Worm (Caenorhabditis elegans) whole organism, L4 larva: ENCODE data around the gene F41G4.7.

Experiments
- T26A8.4 ChIP-seq: fragments of 200-800 bp; sonication (Bioruptor generic); IDR thresholded peaks from 2 replicates; pipeline ENCODE4 v1.3.6; 2022; ENCODE audit warnings: missing genetic modification characterization, missing compliant biosample characterization
- Y75B8A.6 ChIP-seq: fragments of 200-800 bp; sonication (Bioruptor generic); IDR thresholded peaks from 2 replicates; pipeline ENCODE4 v1.3.6; 2022; ENCODE audit warnings: missing genetic modification reagents, missing genetic modification characterization, missing compliant biosample characterization
- ZK337.2 ChIP-seq: fragments of 200-800 bp; sonication (Bioruptor generic); IDR thresholded peaks from 2 replicates; pipeline ENCODE4 v1.3.6; 2022; ENCODE audit warnings: missing genetic modification reagents, missing genetic modification characterization, missing compliant biosample characterization
- aha-1 ChIP-seq: fragments of 150-350 bp; peaks from one replicate; lab custom pipeline; 2014; ENCODE audit warnings: missing biosample characterization, missing genetic modification characterization
- arid-1 ChIP-seq: fragments of 200-800 bp; sonication (Bioruptor generic); conservative IDR thresholded peaks from 2 replicates; pipeline ENCODE4 v1.3.6; 2022; ENCODE audit warnings: missing genetic modification reagents, missing genetic modification characterization, missing compliant biosample characterization
- attf-4 ChIP-seq: sonication (generic microtip); optimal IDR thresholded peaks from 3 replicates; lab custom pipeline; 2017; ENCODE audit warnings: missing biosample characterization, missing genetic modification characterization
- ceh-32 ChIP-seq: sonication (generic microtip); optimal IDR thresholded peaks from 2 replicates; lab custom pipeline; 2016; ENCODE audit warnings: mild to moderate bottlenecking, missing genetic modification characterization, missing compliant biosample characterization; ENCODE audit not compliant: poor library complexity
- daf-16 ChIP-seq, 3 experiments: sonication (generic microtip); optimal IDR thresholded peaks; 2 replicates each; lab custom pipeline; 2016 to 2017; ENCODE audit warnings: missing genetic modification characterization in 3 of 3, missing genetic modification reagents in 3 of 3, mild to moderate bottlenecking in 2 of 3, missing compliant biosample characterization in 2 of 3, missing biosample characterization in 1 of 3, moderate library complexity in 1 of 3
- dmd-6 ChIP-seq: fragments of 200-800 bp; sonication (Bioruptor generic); IDR thresholded peaks from 2 replicates; pipeline ENCODE4 v1.3.6; 2022; ENCODE audit warnings: missing genetic modification reagents, missing genetic modification characterization, missing compliant biosample characterization
- fkh-10 ChIP-seq: fragments of 150-350 bp; optimal IDR thresholded peaks from 2 replicates; lab custom pipeline; 2014; ENCODE audit warnings: missing biosample characterization, missing genetic modification reagents, missing genetic modification characterization
- hlh-11 ChIP-seq: fragments of 200-800 bp; sonication (Bioruptor generic); optimal IDR thresholded peaks from 2 replicates; lab custom pipeline; 2018; ENCODE audit warnings: mild to moderate bottlenecking, missing genetic modification characterization, missing compliant biosample characterization
- hlh-30 ChIP-seq: sonication (generic microtip); optimal IDR thresholded peaks from 2 replicates; lab custom pipeline; 2017; ENCODE audit warnings: antibody characterized with exemption, mild to moderate bottlenecking, missing genetic modification characterization, missing compliant biosample characterization; ENCODE audit not compliant: insufficient read depth
- hmg-1.1 ChIP-seq: fragments of 200-800 bp; sonication (Bioruptor generic); IDR thresholded peaks from 2 replicates; pipeline ENCODE4 v1.3.6; 2022; ENCODE audit warnings: missing genetic modification reagents, missing genetic modification characterization, missing compliant biosample characterization
- lin-1 ChIP-seq: fragments of 200-800 bp; sonication (Bioruptor generic); IDR thresholded peaks from 2 replicates; pipeline ENCODE4 v1.3.6; 2022; ENCODE audit warnings: missing genetic modification reagents, missing genetic modification characterization, missing compliant biosample characterization
- lin-15B ChIP-seq: fragments of 150-350 bp; sonication (generic microtip); optimal IDR thresholded peaks from 3 replicates; lab custom pipeline; 2014; ENCODE audit warnings: missing biosample characterization, missing genetic modification characterization
- mdl-1 ChIP-seq, 2 experiments: fragments of 150-350 bp in 1 of 2; sonication (generic microtip) in 1 of 2; optimal IDR thresholded peaks; 2 replicates each; lab custom pipeline; 2014 to 2017; ENCODE audit warnings: missing biosample characterization in 2 of 2, missing genetic modification characterization in 2 of 2
- mdt-29 ChIP-seq: fragments of 200-800 bp; sonication (Bioruptor generic); IDR thresholded peaks from 2 replicates; pipeline ENCODE4 v1.3.6; 2022; ENCODE audit warnings: missing genetic modification reagents, missing genetic modification characterization, missing compliant biosample characterization
- mes-2 ChIP-seq: sonication (generic microtip); optimal IDR thresholded peaks from 2 replicates; lab custom pipeline; 2016; ENCODE audit warnings: missing genotype, mild to moderate bottlenecking, missing genetic modification characterization, missing compliant biosample characterization; ENCODE audit not compliant: poor library complexity, severe bottlenecking
- mxl-3 ChIP-seq: fragments of 200-800 bp; sonication (Bioruptor generic); optimal IDR thresholded peaks from 2 replicates; lab custom pipeline; 2018; ENCODE audit warnings: mild to moderate bottlenecking, missing genetic modification characterization, missing compliant biosample characterization
- nhr-28 ChIP-seq: fragments of 150-350 bp; optimal IDR thresholded peaks from 2 replicates; lab custom pipeline; 2014; ENCODE audit warnings: missing biosample characterization, missing genetic modification characterization
- nhr-6 ChIP-seq: fragments of 150-350 bp; optimal IDR thresholded peaks from 2 replicates; lab custom pipeline; 2014; ENCODE audit warnings: missing biosample characterization, missing genetic modification characterization
- nhr-76 ChIP-seq: fragments of 150-350 bp; optimal IDR thresholded peaks from 2 replicates; lab custom pipeline; 2014; ENCODE audit warnings: missing biosample characterization, missing genetic modification characterization
- nhr-77 ChIP-seq: fragments of 150-350 bp; optimal IDR thresholded peaks from 2 replicates; lab custom pipeline; 2014; ENCODE audit warnings: missing biosample characterization, missing genetic modification characterization
- pqm-1 ChIP-seq: sonication (generic microtip); optimal IDR thresholded peaks from 2 replicates; lab custom pipeline; 2017; ENCODE audit warnings: missing biosample characterization, missing genetic modification characterization
- saeg-2 ChIP-seq: fragments of 200-800 bp; sonication (Bioruptor generic); IDR thresholded peaks from 2 replicates; pipeline ENCODE4 v1.3.6; 2022; ENCODE audit warnings: missing genetic modification reagents, missing genetic modification characterization, missing compliant biosample characterization
- sdz-12 ChIP-seq: fragments of 200-800 bp; sonication (Bioruptor generic); optimal IDR thresholded peaks from 2 replicates; lab custom pipeline; 2018; ENCODE audit warnings: mild to moderate bottlenecking, missing genetic modification characterization, missing compliant biosample characterization
- set-16 ChIP-seq: fragments of 200-800 bp; sonication (Bioruptor generic); IDR thresholded peaks from 2 replicates; pipeline ENCODE4 v1.3.6; 2022; ENCODE audit warnings: missing genetic modification reagents, missing genetic modification characterization, missing compliant biosample characterization
- tag-97 ChIP-seq: fragments of 200-800 bp; sonication (Bioruptor generic); IDR thresholded peaks from 2 replicates; pipeline ENCODE4 v1.3.6; 2022; ENCODE audit warnings: missing genetic modification characterization, missing compliant biosample characterization
- unc-62 ChIP-seq, 3 experiments: fragments of 150-350 bp in 1 of 3; sonication (generic microtip); optimal IDR thresholded peaks in 2 of 3; peaks in 1 of 3; 1 replicate in 1 of 3; 2 replicates in 2 of 3; lab custom pipeline; 2014 to 2017; ENCODE audit warnings: missing biosample characterization in 3 of 3, missing genetic modification characterization in 3 of 3, missing genetic modification reagents in 3 of 3, missing genotype in 1 of 3
- zfp-3 ChIP-seq: fragments of 200-800 bp; sonication (Bioruptor generic); conservative IDR thresholded peaks from 2 replicates; pipeline ENCODE4 v1.3.6; 2022; ENCODE audit warnings: missing genetic modification reagents, missing genetic modification characterization, missing compliant biosample characterization
- ztf-11 ChIP-seq: fragments of 150-350 bp; optimal IDR thresholded peaks from 2 replicates; lab custom pipeline; 2014; ENCODE audit warnings: missing biosample characterization, missing genetic modification characterization

F41G4.7 gene

DNA sequence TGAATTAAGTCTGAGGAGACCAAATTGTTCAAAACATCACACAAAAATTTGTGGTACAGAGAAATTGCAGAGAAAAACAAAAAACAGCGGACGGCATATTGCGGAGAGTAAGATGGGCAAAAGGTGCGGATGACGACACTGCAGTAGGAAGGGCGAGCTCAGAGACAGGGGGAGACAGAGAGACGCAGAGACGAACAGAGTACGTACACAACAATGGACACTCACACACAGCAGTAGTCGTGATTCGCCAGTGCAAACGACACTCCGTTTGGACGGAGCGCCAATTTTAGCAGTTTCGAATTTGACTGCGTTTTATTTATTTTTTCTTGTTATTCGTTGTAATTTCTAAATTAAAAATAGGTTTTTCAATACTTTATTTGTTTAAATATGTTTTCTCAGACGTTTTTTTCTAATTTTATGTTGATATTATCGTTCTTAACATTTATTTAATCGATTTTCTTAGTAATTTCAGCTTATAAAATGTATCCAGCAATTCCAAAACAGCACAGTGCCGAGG lies 36.3 kb upstream of the F41G4.7 start, which contains the start of gene T20F7.1 (continued):
- TF ChIP-seq lin-1 (GFP tag; lab: Robert Waterston, UW): peak; percentile 38; the same call in 1 of the 2 replicates
- TF ChIP-seq daf-16 (GFP tag; optimal IDR thresholded peaks at IDR 0.05; lab: Kevin White, UChicago): peak in 1 of 2 experiments; percentile 87
- peak; percentile 84 for TF ChIP-seq daf-16 (tag; optimal IDR thresholded peaks at IDR 0.05; lab: Kevin White, UChicago)
- TF ChIP-seq fkh-10 (GFP tag; lab: Kevin White, UChicago): no peak
- 0 out of 2 replicates have a peak, but pooled peaks have one; percentile 24 for TF ChIP-seq T26A8.4 (GFP tag; lab: Robert Waterston, UW)
- TF ChIP-seq ztf-11 (tag; lab: Kevin White, UChicago): no peak
- 0 out of 2 replicates have a peak, but pooled peaks have one; percentile 45 for TF ChIP-seq arid-1
- no peak for TF ChIP-seq attf-4 (tag; lab: Kevin White, UChicago)
- TF ChIP-seq set-16 (GFP tag; lab: Robert Waterston, UW): 0 out of 2 replicates have a peak, but pooled peaks have one; percentile 10
- TF ChIP-seq hmg-1.1: peak; percentile 90
- peak; percentile 84 for TF ChIP-seq mes-2 (tag; lab: Kevin White, UChicago)
- TF ChIP-seq aha-1 (tag; lab: Kevin White, UChicago): peak; percentile 82
- peak; percentile 60 for TF ChIP-seq nhr-28 (tag; lab: Kevin White, UChicago)
- TF ChIP-seq nhr-6 (tag; lab: Kevin White, UChicago): peak; percentile 17

DNA sequence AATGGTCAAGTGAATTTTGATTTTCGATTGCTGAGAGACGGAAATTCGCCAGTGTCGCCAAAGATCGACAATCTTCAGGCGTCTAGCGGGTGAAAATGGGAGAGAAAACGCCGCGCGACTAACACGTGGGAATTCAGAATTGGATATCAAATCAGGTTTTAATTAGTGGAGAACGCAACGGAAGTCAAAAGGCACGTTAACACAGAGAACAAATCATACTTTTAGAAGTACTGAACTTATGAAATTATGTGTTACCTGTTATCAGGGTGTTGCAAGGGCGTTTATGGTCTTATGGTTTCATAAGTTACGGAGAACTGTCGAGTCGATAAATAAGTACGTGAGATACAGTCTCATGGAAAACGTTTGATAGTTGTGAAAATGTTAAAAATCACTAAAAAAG lies 35.2 kb upstream of the F41G4.7 start:
- TF ChIP-seq unc-62 (GFP tag; optimal IDR thresholded peaks at IDR 0.05 in 1 of 2; lab: Kevin White, UChicago) (peak in 1 of 2 experiments; percentile 89), unc-62 (tag; optimal IDR thresholded peaks at IDR 0.05; lab: Kevin White, UChicago) (no peak), daf-16 (GFP tag; optimal IDR thresholded peaks at IDR 0.05; lab: Kevin White, UChicago) (no peak), daf-16 (tag; optimal IDR thresholded peaks at IDR 0.05; lab: Kevin White, UChicago) (peak; percentile 82), mxl-3 (GFP tag; lab: Kevin White, UChicago) (peak; percentile 97), pqm-1 (peak; percentile 59), saeg-2 (GFP tag; lab: Robert Waterston, UW) (no peak), dmd-6 (GFP tag; lab: Robert Waterston, UW) (peak; percentile 68), hlh-30 (tag; lab: Kevin White, UChicago) (peak; percentile 73), Y75B8A.6 (GFP tag; lab: Robert Waterston, UW) (no peak), zfp-3 (no peak), ZK337.2 (GFP tag; lab: Robert Waterston, UW) (no peak), mdl-1 (tag; optimal IDR thresholded peaks at IDR 0.05; lab: Kevin White, UChicago) (peak in 1 of 2 experiments; percentile 63), nhr-28 (tag; lab: Kevin White, UChicago) (peak; percentile 71), nhr-77 (tag; lab: Kevin White, UChicago) (peak; percentile 39), mdt-29 (GFP tag; lab: Robert Waterston, UW) (no peak), lin-15B (tag; lab: Kevin White, UChicago) (no peak), hlh-11 (tag; lab: Kevin White, UChicago) (peak; percentile 54)

DNA sequence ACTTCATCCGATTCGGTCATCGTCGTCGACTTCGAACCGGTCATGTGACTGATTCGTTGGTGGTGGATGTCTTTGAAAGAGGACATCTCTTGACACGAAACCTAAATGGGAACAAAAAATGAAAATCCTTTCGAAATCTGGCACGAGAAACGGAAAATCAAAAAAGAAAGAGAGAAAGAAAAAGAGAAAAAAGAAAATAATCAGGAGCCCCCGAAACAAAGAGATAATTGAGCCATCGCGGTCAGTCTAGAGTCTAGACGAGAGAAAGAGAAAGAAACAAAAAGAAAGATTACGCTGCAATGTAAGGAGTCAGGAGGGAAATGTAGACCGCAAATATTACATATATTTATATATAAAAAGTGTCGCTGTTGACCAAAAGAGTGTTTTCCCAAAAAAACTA lies 32.7 kb upstream of the F41G4.7 start, which contains the start of gene aakg-2:
Gene aakg-2, minus strand, starts transcription at position 101 of the 400 bp plus-strand sequence.
- TF ChIP-seq tag-97 (GFP tag; lab: Robert Waterston, UW): no peak
- TF ChIP-seq sdz-12 (GFP tag; lab: Kevin White, UChicago): no peak
- peak; percentile 16 for TF ChIP-seq hlh-30 (tag; lab: Kevin White, UChicago)
- TF ChIP-seq mdl-1 (tag; optimal IDR thresholded peaks at IDR 0.05; lab: Kevin White, UChicago): no peak
- no peak for TF ChIP-seq daf-16 (GFP tag; optimal IDR thresholded peaks at IDR 0.05; lab: Kevin White, UChicago)
- peak; percentile 19 for TF ChIP-seq daf-16 (tag; optimal IDR thresholded peaks at IDR 0.05; lab: Kevin White, UChicago)
- TF ChIP-seq aha-1 (tag; lab: Kevin White, UChicago): peak; percentile 52
- no peak for TF ChIP-seq nhr-76 (tag; lab: Kevin White, UChicago)
- TF ChIP-seq ceh-32: no peak

DNA sequence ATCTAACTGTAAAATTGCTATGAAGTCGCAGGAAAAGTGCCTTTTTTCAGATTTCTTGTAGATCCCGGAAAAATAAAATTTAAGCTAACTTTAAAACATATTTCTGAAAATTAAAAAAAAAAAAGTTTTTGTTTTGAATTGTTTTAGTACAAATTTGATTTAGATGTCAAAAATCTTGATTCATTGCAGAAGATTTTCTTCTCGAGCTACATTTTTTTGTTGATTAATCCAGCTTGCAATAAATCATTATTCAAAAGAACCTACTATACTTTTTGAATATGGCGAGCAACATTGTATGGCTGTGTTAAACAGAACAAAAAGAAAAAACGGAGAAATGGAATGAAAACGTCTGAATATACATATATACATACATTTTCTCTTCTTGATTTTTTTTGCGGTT lies 29.5 kb upstream of the F41G4.7 start:
- TF ChIP-seq mdl-1 (tag; optimal IDR thresholded peaks at IDR 0.05; lab: Kevin White, UChicago) (no peak), aha-1 (tag; lab: Kevin White, UChicago) (peak; percentile 94)
- TF ChIP-seq, all 104 proteins: peak for 1
